Worm (Caenorhabditis elegans) whole organism, late embryonic: ENCODE results near the gene F09E5.8.

Source experiments
- K09A11.1 ChIP-seq: sonication (generic microtip); optimal IDR thresholded peaks from 2 replicates; lab custom pipeline; 2017; ENCODE audit warnings: antibody characterized with exemption, mild to moderate bottlenecking, missing genetic modification characterization, missing compliant biosample characterization; ENCODE audit not compliant: insufficient read depth
- ceh-19 ChIP-seq: fragments of 200-800 bp; sonication (Bioruptor generic); optimal IDR thresholded peaks from 2 replicates; lab custom pipeline; 2018; ENCODE audit warnings: mild to moderate bottlenecking, missing genetic modification characterization, missing compliant biosample characterization
- ceh-2 ChIP-seq: sonication (generic microtip); optimal IDR thresholded peaks from 2 replicates; lab custom pipeline; 2016; ENCODE audit warnings: missing genotype, missing genetic modification characterization, missing compliant biosample characterization
- ceh-31 ChIP-seq: sonication (generic microtip); optimal IDR thresholded peaks from 2 replicates; lab custom pipeline; 2016; ENCODE audit warnings: missing genetic modification characterization, missing compliant biosample characterization
- elt-2 ChIP-seq: sonication (generic microtip); optimal IDR thresholded peaks from 2 replicates; lab custom pipeline; 2016; ENCODE audit warnings: missing genetic modification reagents, missing genetic modification characterization, missing compliant biosample characterization
- fkh-10 ChIP-seq: fragments of 150-350 bp; optimal IDR thresholded peaks from 2 replicates; lab custom pipeline; 2014; ENCODE audit warnings: missing biosample characterization, missing genetic modification reagents, missing genetic modification characterization
- hlh-6 ChIP-seq: sonication (generic microtip); optimal IDR thresholded peaks from 2 replicates; lab custom pipeline; 2016; ENCODE audit warnings: missing genotype, missing genetic modification characterization, missing compliant biosample characterization
- mec-3 ChIP-seq: sonication (generic microtip); optimal IDR thresholded peaks from 2 replicates; lab custom pipeline; 2016; ENCODE audit warnings: borderline replicate concordance, missing genetic modification characterization, missing compliant biosample characterization
- pat-9 ChIP-seq: fragments of 200-800 bp; sonication (Bioruptor generic); optimal IDR thresholded peaks from 2 replicates; lab custom pipeline; 2018; ENCODE audit warnings: mild to moderate bottlenecking, missing genetic modification characterization, moderate library complexity, missing compliant biosample characterization
- pax-1 ChIP-seq: fragments of 150-350 bp; optimal IDR thresholded peaks from 2 replicates; lab custom pipeline; 2014; ENCODE audit warnings: missing biosample characterization, missing genetic modification characterization

DNA sequence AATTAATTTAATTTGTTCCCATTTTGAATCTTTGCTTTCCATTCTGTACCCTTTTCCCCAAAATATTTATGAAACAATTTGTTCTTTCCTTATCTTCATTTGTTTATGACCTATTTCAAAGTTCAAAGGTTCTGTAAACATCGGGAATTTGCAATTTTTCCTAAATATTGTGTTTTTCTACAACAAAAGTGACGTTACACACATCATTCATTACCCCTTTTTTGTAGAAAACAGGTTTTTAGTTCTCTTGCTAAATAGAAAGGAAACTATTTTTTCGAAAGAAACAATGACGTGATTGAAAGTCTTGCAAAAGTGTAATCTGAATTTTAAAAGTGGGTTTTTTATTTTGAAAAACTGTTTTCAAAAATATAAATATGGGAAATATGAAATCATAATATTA lies 25.8 kb upstream of the F09E5.8 start:
- TF ChIP-seq fkh-10, result no peak
- TF ChIP-seq pax-1 (tag; lab: Kevin White, UChicago), result no peak
- TF ChIP-seq pat-9, result no peak
- no peak for TF ChIP-seq mec-3
- no peak for TF ChIP-seq elt-2
- TF ChIP-seq hlh-6 (tag; lab: Kevin White, UChicago), result no peak
- TF ChIP-seq ceh-2, result no peak
- no peak for TF ChIP-seq K09A11.1 (tag; lab: Kevin White, UChicago)
- no peak for TF ChIP-seq ceh-19 (GFP tag; lab: Kevin White, UChicago)
- no peak for TF ChIP-seq ceh-31 (tag; lab: Kevin White, UChicago)
